Fruit fly (Drosophila melanogaster) whole organism, wandering third instar larva: Measurements from ENCODE around the gene CG33128.

Experiments used
- Abd-B ChIP-seq: fragments of >200 bp; optimal IDR thresholded peaks from 2 replicates; lab custom pipeline; 2017; ENCODE audit warnings: missing biosample characterization, missing genetic modification characterization
- CG32264 ChIP-seq: fragments of 200-800 bp; sonication (Bioruptor generic); optimal IDR thresholded peaks from 2 replicates; lab custom pipeline; 2016; ENCODE audit warnings: missing biosample characterization, missing genetic modification characterization
- CG9705 ChIP-seq: fragments of 200-800 bp; sonication (Bioruptor generic); optimal IDR thresholded peaks from 2 replicates; lab custom pipeline; 2018; ENCODE audit warnings: missing biosample characterization, mild to moderate bottlenecking, missing genetic modification characterization
- CrebA ChIP-seq: fragments of 200-800 bp; sonication (Bioruptor generic); optimal IDR thresholded peaks from 2 replicates; lab custom pipeline; 2016; ENCODE audit warnings: missing biosample characterization, mild to moderate bottlenecking, missing genetic modification characterization, borderline replicate concordance
- Dfd ChIP-seq: fragments of >200 bp; optimal IDR thresholded peaks from 2 replicates; lab custom pipeline; 2017; ENCODE audit warnings: missing biosample characterization, missing genetic modification characterization
- Dif ChIP-seq: fragments of 200-275, 200-300 bp; sonication (Bioruptor generic); optimal IDR thresholded peaks from 2 replicates; lab custom pipeline; 2018; ENCODE audit warnings: missing biosample characterization, missing genetic modification characterization; ENCODE audit not compliant: partially characterized antibody
- GATAd ChIP-seq: sonication (Bioruptor generic); optimal IDR thresholded peaks from 2 replicates; lab custom pipeline; 2016; ENCODE audit warnings: missing biosample characterization, missing genetic modification characterization
- Hnf4 ChIP-seq: fragments of 200-800 bp; sonication (Bioruptor generic); optimal IDR thresholded peaks from 2 replicates; lab custom pipeline; 2016; ENCODE audit warnings: missing biosample characterization, mild to moderate bottlenecking, missing genetic modification characterization
- Hr78 ChIP-seq: fragments of >200 bp; optimal IDR thresholded peaks from 2 replicates; lab custom pipeline; 2017; ENCODE audit warnings: missing biosample characterization, missing genetic modification characterization
- Hr83 ChIP-seq: fragments of 200-300 bp; sonication (Bioruptor generic); optimal IDR thresholded peaks from 2 replicates; lab custom pipeline; 2016; ENCODE audit warnings: missing biosample characterization, mild to moderate bottlenecking, missing genetic modification characterization, moderate library complexity; ENCODE audit not compliant: poor library complexity, severe bottlenecking
- Jra ChIP-seq: sonication (Bioruptor generic); optimal IDR thresholded peaks from 2 replicates; lab custom pipeline; 2016; ENCODE audit warnings: missing biosample characterization, missing genetic modification characterization
- Mio ChIP-seq: sonication (Bioruptor generic); optimal IDR thresholded peaks from 2 replicates; lab custom pipeline; 2016; ENCODE audit warnings: missing biosample characterization, missing genetic modification characterization
- Myc ChIP-seq: fragments of >200 bp; optimal IDR thresholded peaks from 2 replicates; lab custom pipeline; 2017
- N ChIP-seq: fragments of >200 bp; optimal IDR thresholded peaks from 2 replicates; lab custom pipeline; 2018; ENCODE audit warnings: missing biosample characterization, missing external identifiers, missing genetic modification characterization
- OdsH ChIP-seq: fragments of 200-800 bp; sonication (Bioruptor generic); optimal IDR thresholded peaks from 2 replicates; lab custom pipeline; 2016; ENCODE audit warnings: missing biosample characterization, mild to moderate bottlenecking, missing genetic modification characterization
- Rel ChIP-seq, 2 experiments: fragments of 200-800 bp; sonication (Bioruptor generic) in 1 of 2; optimal IDR thresholded peaks; 2 replicates in 1 of 2; 3 replicates in 1 of 2; lab custom pipeline; 2016 to 2019; ENCODE audit warnings: mild to moderate bottlenecking in 2 of 2, missing biosample characterization in 2 of 2, missing genetic modification characterization in 2 of 2, moderate library complexity in 1 of 2
- Sp1 ChIP-seq: fragments of 200-800 bp; sonication (Bioruptor generic); optimal IDR thresholded peaks from 3 replicates; lab custom pipeline; 2019; ENCODE audit warnings: missing biosample characterization, mild to moderate bottlenecking, missing genetic modification characterization, moderate library complexity
- Vsx2 ChIP-seq: fragments of 200-300, 225-300 bp; sonication (Bioruptor generic); optimal IDR thresholded peaks from 2 replicates; lab custom pipeline; 2018; ENCODE audit warnings: missing biosample characterization, missing genetic modification characterization; ENCODE audit not compliant: partially characterized antibody
- br ChIP-seq: fragments of 200-800 bp; sonication (Bioruptor generic); optimal IDR thresholded peaks from 2 replicates; lab custom pipeline; 2016; ENCODE audit warnings: missing biosample characterization, missing genetic modification characterization
- brk ChIP-seq: fragments of 200-800 bp; sonication (Bioruptor generic); optimal IDR thresholded peaks from 2 replicates; lab custom pipeline; 2016; ENCODE audit warnings: missing biosample characterization, mild to moderate bottlenecking, missing genetic modification characterization
- dl ChIP-seq, 2 experiments: fragments of 175-275, 200-275 bp in 1 of 2; fragments of 200-275 bp in 1 of 2; sonication (Bioruptor generic); optimal IDR thresholded peaks; lab custom pipeline; 2018; ENCODE audit warnings: mild to moderate bottlenecking in 2 of 2, missing biosample characterization in 2 of 2, missing genetic modification characterization in 2 of 2, moderate library complexity in 2 of 2; ENCODE audit not compliant: partially characterized antibody in 2 of 2, insufficient read depth in 1 of 2
- dmrt93B ChIP-seq: fragments of 200-800 bp; sonication (Bioruptor generic); optimal IDR thresholded peaks from 2 replicates; lab custom pipeline; 2018; ENCODE audit warnings: missing biosample characterization, mild to moderate bottlenecking, missing genetic modification characterization
- dsf ChIP-seq: sonication (Bioruptor generic); optimal IDR thresholded peaks from 2 replicates; lab custom pipeline; 2016; ENCODE audit warnings: missing biosample characterization, missing genetic modification characterization, borderline replicate concordance
- ey ChIP-seq: fragments of 200-800 bp; sonication (Bioruptor generic); optimal IDR thresholded peaks from 2 replicates; lab custom pipeline; 2016; ENCODE audit warnings: missing biosample characterization, missing genetic modification characterization
- foxo ChIP-seq, 2 experiments: fragments of 200-800 bp; sonication (Bioruptor generic); optimal IDR thresholded peaks; 2 replicates in 1 of 2; 3 replicates in 1 of 2; lab custom pipeline; 2016 to 2017; ENCODE audit warnings: missing biosample characterization in 2 of 2, missing genetic modification characterization in 2 of 2
- fru ChIP-seq: fragments of 200-800 bp; sonication (Bioruptor generic); optimal IDR thresholded peaks from 3 replicates; lab custom pipeline; 2016; ENCODE audit warnings: missing biosample characterization, mild to moderate bottlenecking, missing genetic modification characterization
- h ChIP-seq: fragments of 200-800 bp; sonication (Bioruptor generic); optimal IDR thresholded peaks from 3 replicates; lab custom pipeline; 2016; ENCODE audit warnings: missing biosample characterization, mild to moderate bottlenecking, missing genetic modification characterization
- pan ChIP-seq: fragments of >200 bp; optimal IDR thresholded peaks from 2 replicates; lab custom pipeline; 2017
- psq ChIP-seq: fragments of 200-800 bp; sonication (Bioruptor generic); optimal IDR thresholded peaks from 3 replicates; lab custom pipeline; 2017; ENCODE audit warnings: missing biosample characterization, mild to moderate bottlenecking, missing genetic modification characterization, moderate library complexity
- rgr ChIP-seq: fragments of 200-800 bp; sonication (Bioruptor generic); optimal IDR thresholded peaks from 3 replicates; lab custom pipeline; 2016; ENCODE audit warnings: missing biosample characterization, mild to moderate bottlenecking, missing genetic modification characterization
- sv ChIP-seq: fragments of 200-800 bp; sonication (Bioruptor generic); optimal IDR thresholded peaks from 3 replicates; lab custom pipeline; 2016; ENCODE audit warnings: missing biosample characterization, missing genetic modification characterization
- tai ChIP-seq: sonication (Bioruptor generic); optimal IDR thresholded peaks from 2 replicates; lab custom pipeline; 2016; ENCODE audit warnings: missing biosample characterization, missing genetic modification characterization
- usp ChIP-seq: fragments of >200 bp; optimal IDR thresholded peaks from 2 replicates; lab custom pipeline; 2017; ENCODE audit warnings: missing biosample characterization, missing genetic modification characterization
- woc ChIP-seq: sonication (Bioruptor generic); optimal IDR thresholded peaks from 2 replicates; lab custom pipeline; 2016; ENCODE audit warnings: missing biosample characterization, mild to moderate bottlenecking, missing genetic modification characterization

CG33128 gene

dm6 chr2L:1502459-1503101 is 8.7 kb downstream of the CG33128 start, which contains the start of gene CG7420:
Gene CG7420 (minus strand): TSS chr2L:1502904.
- no peak for TF ChIP-seq Sp1
- TF ChIP-seq Rel (GFP tag; optimal IDR thresholded peaks at IDR 0.05; lab: Kevin White, UChicago), result no peak
- peak; percentile 64 for TF ChIP-seq Rel (tag; optimal IDR thresholded peaks at IDR 0.05; lab: Kevin White, UChicago)
- TF ChIP-seq, all 38 proteins: peak for 1

DNA sequence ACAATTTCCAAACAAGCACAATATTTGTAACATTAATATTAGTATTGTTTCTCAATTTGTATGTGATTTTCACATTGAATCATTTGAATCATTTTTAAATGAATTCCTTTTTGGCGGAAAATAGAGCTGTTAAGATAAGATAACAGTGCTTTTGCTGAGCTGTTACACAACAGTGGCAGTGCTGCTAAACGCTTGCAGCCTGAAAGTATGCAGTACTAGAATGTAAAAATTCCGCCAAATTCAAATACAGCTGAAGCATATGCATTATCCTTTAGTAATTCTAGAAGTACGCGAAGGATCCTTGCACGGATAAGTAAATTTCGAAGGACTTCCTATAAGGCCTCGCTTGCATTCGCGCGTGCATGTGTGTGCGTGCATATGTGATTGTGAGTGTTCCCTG is 10.4 kb downstream of the CG33128 start:
- TF ChIP-seq Myc (lab: Kevin White, UChicago) (peak; percentile 28), GATAd (no peak)

dm6 chr2L:1509748-1510147 is 15.9 kb downstream of the CG33128 start:
- TF ChIP-seq CG9705 (GFP tag; lab: Kevin White, UChicago) (no peak), brk (GFP tag; lab: Kevin White, UChicago) (no peak), Mio (GFP tag; lab: Kevin White, UChicago) (no peak), psq (GFP tag; lab: Kevin White, UChicago) (no peak), Hnf4 (no peak), Dfd (GFP tag; lab: Kevin White, UChicago) (no peak), ey (GFP tag; lab: Kevin White, UChicago) (no peak), br (GFP tag; lab: Kevin White, UChicago) (no peak), tai (GFP tag; lab: Kevin White, UChicago) (no peak), Hr78 (GFP tag; lab: Kevin White, UChicago) (no peak), h (no peak), Dif (no peak), woc (GFP tag; lab: Kevin White, UChicago) (no peak), Abd-B (no peak), dmrt93B (GFP tag; lab: Kevin White, UChicago) (no peak), CG32264 (GFP tag; lab: Kevin White, UChicago) (no peak), Jra (GFP tag; lab: Kevin White, UChicago) (no peak), N (GFP tag; lab: Kevin White, UChicago) (no peak), usp (GFP tag; lab: Kevin White, UChicago) (no peak), dl (GFP tag; optimal IDR thresholded peaks at IDR 0.05; lab: Kevin White, UChicago; ENCODE audit: insufficient read depth in 1 of 2, partially characterized antibody in 2 of 2) (no peak)

dm6 chr2L:1517378-1517777 is 23.5 kb downstream of the CG33128 start, which contains the start of gene CG18132:
Gene CG18132 (minus strand): TSS chr2L:1517478.
- TF ChIP-seq foxo (GFP tag; optimal IDR thresholded peaks at IDR 0.05; lab: Kevin White, UChicago) (no peak), dmrt93B (GFP tag; lab: Kevin White, UChicago) (no peak), usp (GFP tag; lab: Kevin White, UChicago) (no peak), Dfd (GFP tag; lab: Kevin White, UChicago) (no peak), Jra (GFP tag; lab: Kevin White, UChicago) (no peak), Mio (GFP tag; lab: Kevin White, UChicago) (no peak), Abd-B (no peak), sv (GFP tag; lab: Kevin White, UChicago) (no peak), OdsH (GFP tag; lab: Kevin White, UChicago) (no peak), brk (GFP tag; lab: Kevin White, UChicago) (no peak), Hr83 (GFP tag; lab: Kevin White, UChicago) (no peak)

dm6 chr2L:1518022-1518421 is 24.2 kb downstream of the CG33128 start, which contains the start of gene halo:
Gene halo (minus strand): TSS chr2L:1518148.
- TF ChIP-seq pan (lab: Kevin White, UChicago), result no peak
- TF ChIP-seq Dfd (GFP tag; lab: Kevin White, UChicago), result no peak
- no peak for TF ChIP-seq Jra (GFP tag; lab: Kevin White, UChicago)
- TF ChIP-seq Hnf4, result no peak
- no peak for TF ChIP-seq rgr (GFP tag; lab: Kevin White, UChicago)
- TF ChIP-seq Vsx2, result no peak
- no peak for TF ChIP-seq Mio (GFP tag; lab: Kevin White, UChicago)
- TF ChIP-seq usp (GFP tag; lab: Kevin White, UChicago), result no peak
- TF ChIP-seq CrebA (GFP tag; lab: Kevin White, UChicago), result no peak
- no peak for TF ChIP-seq fru (GFP tag; lab: Kevin White, UChicago)
- no peak for TF ChIP-seq woc (GFP tag; lab: Kevin White, UChicago)
- no peak for TF ChIP-seq CG9705 (GFP tag; lab: Kevin White, UChicago)
- no peak for TF ChIP-seq Hr83 (GFP tag; lab: Kevin White, UChicago)
- no peak for TF ChIP-seq dl (GFP tag; optimal IDR thresholded peaks at IDR 0.05; lab: Kevin White, UChicago; ENCODE audit: insufficient read depth in 1 of 2, partially characterized antibody in 2 of 2)
- no peak for TF ChIP-seq dsf (GFP tag; lab: Kevin White, UChicago)
- TF ChIP-seq h, result no peak
- TF ChIP-seq sv (GFP tag; lab: Kevin White, UChicago), result no peak
